In genomic region chr3R:9933356-9933755, dm6 we compare ENCODE assay signal across 4 fruit fly cellular contexts.
A peak's percentile ranks its signal among the peaks of the same experiment; 100 is the strongest.
TF ChIP-seq lines count a peak whose summit lies in the region.

No protein-coding gene starts in this region.

- no peak for TF ChIP-seq CTCF in whole organism, embryonic (GFP tag; optimal IDR thresholded peaks at IDR 0.05; lab: Kevin White, UChicago)

TF ChIP-seq in whole organism, adult, 20 proteins besides CTCF, POLR2A, EP300 and RAD21:
- TF ChIP-seq tj (GFP tag; optimal IDR thresholded peaks at IDR 0.05; lab: Kevin White, UChicago) (peak; percentile 19), cic (GFP tag; optimal IDR thresholded peaks at IDR 0.05; lab: Kevin White, UChicago) (no peak), CG12768 (GFP tag; optimal IDR thresholded peaks at IDR 0.05; lab: Kevin White, UChicago) (peak; percentile 36)

TF ChIP-seq in whole organism, embryonic, 481 proteins besides CTCF, POLR2A, EP300 and RAD21:
- TF ChIP-seq Bdp1 (GFP tag; optimal IDR thresholded peaks at IDR 0.05; lab: Kevin White, UChicago) (no peak), nom (GFP tag; optimal IDR thresholded peaks at IDR 0.05; lab: Kevin White, UChicago) (peak; percentile 52), pho (GFP tag; optimal IDR thresholded peaks at IDR 0.05; lab: Kevin White, UChicago) (no peak), CG9817 (tag; optimal IDR thresholded peaks at IDR 0.05; lab: Kevin White, UChicago) (no peak), ro (GFP tag; IDR thresholded peaks at IDR 0.05; lab: Robert Waterston, UW) (no peak), dpn (GFP tag; optimal IDR thresholded peaks at IDR 0.05; lab: Kevin White, UChicago) (no peak), NFAT (GFP tag; IDR thresholded peaks at IDR 0.05; lab: Robert Waterston, UW) (no peak), ind (GFP tag; optimal IDR thresholded peaks at IDR 0.05; lab: Kevin White, UChicago) (no peak), Drgx (GFP tag; IDR thresholded peaks at IDR 0.05; lab: Robert Waterston, UW) (peak; percentile 35; the same call in 1 of the 2 replicates), corto (GFP tag; optimal IDR thresholded peaks at IDR 0.05; lab: Kevin White, UChicago) (no peak)

TF ChIP-seq in whole organism, prepupa, 60 proteins besides CTCF, POLR2A, EP300 and RAD21 (continues in another document):
- no peak for TF ChIP-seq salr (GFP tag; optimal IDR thresholded peaks at IDR 0.05; lab: Kevin White, UChicago)
- TF ChIP-seq fkh (GFP tag; optimal IDR thresholded peaks at IDR 0.05; lab: Kevin White, UChicago): no peak
- no peak for TF ChIP-seq CG11762 (GFP tag; optimal IDR thresholded peaks at IDR 0.05; lab: Kevin White, UChicago; ENCODE audit: insufficient read depth)
- TF ChIP-seq Sox102F (GFP tag; optimal IDR thresholded peaks at IDR 0.05; lab: Kevin White, UChicago): no peak
- TF ChIP-seq CG32006 (GFP tag; optimal IDR thresholded peaks at IDR 0.05; lab: Kevin White, UChicago): peak; percentile 19
- TF ChIP-seq Sox15 (GFP tag; optimal IDR thresholded peaks at IDR 0.05; lab: Kevin White, UChicago): no peak
- TF ChIP-seq svp (GFP tag; lab: Kevin White, UChicago): no peak
- peak; percentile 34 for TF ChIP-seq CG16779 (tag; optimal IDR thresholded peaks at IDR 0.05; lab: Kevin White, UChicago)
- TF ChIP-seq CG6808 (GFP tag; optimal IDR thresholded peaks at IDR 0.05; lab: Kevin White, UChicago): peak; percentile 75
- TF ChIP-seq Ets21C (GFP tag; optimal IDR thresholded peaks at IDR 0.05; lab: Kevin White, UChicago): no peak
- peak; percentile 62; the same call in 2 of the 3 replicates for TF ChIP-seq CG6163 (GFP tag; IDR thresholded peaks at IDR 0.05; lab: Robert Waterston, UW)
- TF ChIP-seq CG15336 (GFP tag; IDR thresholded peaks at IDR 0.05; lab: Robert Waterston, UW): no peak
- no peak for TF ChIP-seq CG8319 (GFP tag; optimal IDR thresholded peaks at IDR 0.05; lab: Kevin White, UChicago)
- no peak for TF ChIP-seq CG10631 (GFP tag; optimal IDR thresholded peaks at IDR 0.05; lab: Kevin White, UChicago)
- TF ChIP-seq CG3919 (GFP tag; optimal IDR thresholded peaks at IDR 0.05; lab: Kevin White, UChicago): no peak
- no peak for TF ChIP-seq Eip93F (GFP tag; optimal IDR thresholded peaks at IDR 0.05; lab: Kevin White, UChicago)
- TF ChIP-seq ss (GFP tag; optimal IDR thresholded peaks at IDR 0.05; lab: Kevin White, UChicago): peak; percentile 19 to 71
- TF ChIP-seq dsx (GFP tag; optimal IDR thresholded peaks at IDR 0.05; lab: Kevin White, UChicago; ENCODE audit: poor library complexity, severe bottlenecking): peak; percentile 26
- TF ChIP-seq CG10669 (GFP tag; optimal IDR thresholded peaks at IDR 0.05; lab: Kevin White, UChicago): peak; percentile 43
- no peak for TF ChIP-seq Eip75B (GFP tag; optimal IDR thresholded peaks at IDR 0.05; lab: Kevin White, UChicago)
- no peak for TF ChIP-seq Blimp-1 (GFP tag; optimal IDR thresholded peaks at IDR 0.05; lab: Kevin White, UChicago)
- TF ChIP-seq CG1621 (tag; optimal IDR thresholded peaks at IDR 0.05; lab: Kevin White, UChicago): no peak
- peak; percentile 16 for TF ChIP-seq net (GFP tag; optimal IDR thresholded peaks at IDR 0.05; lab: Kevin White, UChicago)
- TF ChIP-seq Hr38 (GFP tag; optimal IDR thresholded peaks at IDR 0.05; lab: Kevin White, UChicago): no peak
- TF ChIP-seq CG8119 (GFP tag; IDR thresholded peaks at IDR 0.05; lab: Robert Waterston, UW): peak; percentile 51
- no peak for TF ChIP-seq acj6 (GFP tag; optimal IDR thresholded peaks at IDR 0.05; lab: Kevin White, UChicago)
- TF ChIP-seq CG11294 (GFP tag; IDR thresholded peaks at IDR 0.05; lab: Robert Waterston, UW): no peak
- no peak for TF ChIP-seq fd59A (GFP tag; optimal IDR thresholded peaks at IDR 0.05; lab: Kevin White, UChicago)
- no peak for TF ChIP-seq CG31627 (GFP tag; optimal IDR thresholded peaks at IDR 0.05; lab: Kevin White, UChicago)
- peak; percentile 8 for TF ChIP-seq CG9139 (GFP tag; optimal IDR thresholded peaks at IDR 0.05; lab: Kevin White, UChicago)
- TF ChIP-seq lz (GFP tag; optimal IDR thresholded peaks at IDR 0.05; lab: Kevin White, UChicago): no peak
- no peak for TF ChIP-seq topi (GFP tag; optimal IDR thresholded peaks at IDR 0.05; lab: Kevin White, UChicago)
- TF ChIP-seq Smox (GFP tag; optimal IDR thresholded peaks at IDR 0.05; lab: Kevin White, UChicago): no peak
- TF ChIP-seq Ets96B (tag; optimal IDR thresholded peaks at IDR 0.05; lab: Kevin White, UChicago): peak; percentile 32
- no peak for TF ChIP-seq CG4318 (GFP tag; optimal IDR thresholded peaks at IDR 0.05; lab: Kevin White, UChicago)
- no peak for TF ChIP-seq CG3032 (tag; optimal IDR thresholded peaks at IDR 0.05; lab: Kevin White, UChicago)
- TF ChIP-seq eg (GFP tag; IDR thresholded peaks at IDR 0.05; lab: Robert Waterston, UW): peak; percentile 69
- TF ChIP-seq spab (GFP tag; optimal IDR thresholded peaks at IDR 0.05; lab: Kevin White, UChicago): peak; percentile 43
- no peak for TF ChIP-seq Lpt (GFP tag; optimal IDR thresholded peaks at IDR 0.05; lab: Kevin White, UChicago)
- no peak for TF ChIP-seq CG7368 (GFP tag; optimal IDR thresholded peaks at IDR 0.05; lab: Kevin White, UChicago)
- no peak for TF ChIP-seq OdsH (GFP tag; optimal IDR thresholded peaks at IDR 0.05; lab: Kevin White, UChicago)

TF ChIP-seq in whole organism, pupa, 21 proteins besides CTCF, POLR2A, EP300 and RAD21:
- TF ChIP-seq fd96Ca (GFP tag; IDR thresholded peaks at IDR 0.05; lab: Robert Waterston, UW) (peak; percentile 50; the same call in 1 of the 3 replicates), gl (tag; optimal IDR thresholded peaks at IDR 0.05; lab: Kevin White, UChicago) (peak; percentile 85), CG4496 (GFP tag; IDR thresholded peaks at IDR 0.05; lab: Robert Waterston, UW) (peak; percentile 26; the same call in 1 of the 3 replicates), EcR (GFP tag; optimal IDR thresholded peaks at IDR 0.05; lab: Kevin White, UChicago) (peak; percentile 26), CG8159 (tag; optimal IDR thresholded peaks at IDR 0.05; lab: Kevin White, UChicago) (peak; percentile 35), CG8301 (tag; optimal IDR thresholded peaks at IDR 0.05; lab: Kevin White, UChicago) (peak; percentile 35), CG14655 (GFP tag; optimal IDR thresholded peaks at IDR 0.05; lab: Kevin White, UChicago) (peak; percentile 59), CG10348 (GFP tag; IDR thresholded peaks at IDR 0.05; lab: Robert Waterston, UW) (no peak), rn (GFP tag; IDR thresholded peaks at IDR 0.05; lab: Robert Waterston, UW) (no peak), Snoo (tag; optimal IDR thresholded peaks at IDR 0.05; lab: Kevin White, UChicago) (no peak), CG34367 (tag; optimal IDR thresholded peaks at IDR 0.05; lab: Kevin White, UChicago) (peak; percentile 15), CG15710 (tag; optimal IDR thresholded peaks at IDR 0.05; lab: Kevin White, UChicago) (peak; percentile 26), D1 (tag; optimal IDR thresholded peaks at IDR 0.05; lab: Kevin White, UChicago) (no peak), Pif1B (GFP tag; optimal IDR thresholded peaks at IDR 0.05; lab: Kevin White, UChicago) (no peak), CG9948 (tag; optimal IDR thresholded peaks at IDR 0.05; lab: Kevin White, UChicago) (no peak), CG32121 (GFP tag; IDR thresholded peaks at IDR 0.05; lab: Robert Waterston, UW) (peak; percentile 33; the same call in 1 of the 2 replicates), Pif1A (GFP tag; optimal IDR thresholded peaks at IDR 0.05; lab: Kevin White, UChicago) (no peak), Ets98B (GFP tag; IDR thresholded peaks at IDR 0.05; lab: Robert Waterston, UW) (peak; percentile 59; the same call in 1 of the 2 replicates), CG13204 (GFP tag; optimal IDR thresholded peaks at IDR 0.05; lab: Kevin White, UChicago) (peak; percentile 27), CG12605 (GFP tag; IDR thresholded peaks at IDR 0.05; lab: Robert Waterston, UW) (peak; percentile 44; the same call in 1 of the 2 replicates), CG17806 (tag; optimal IDR thresholded peaks at IDR 0.05; lab: Kevin White, UChicago) (peak; percentile 32)
